Worm (Caenorhabditis elegans): ENCODE measurements around the gene F10C1.8.

DNA sequence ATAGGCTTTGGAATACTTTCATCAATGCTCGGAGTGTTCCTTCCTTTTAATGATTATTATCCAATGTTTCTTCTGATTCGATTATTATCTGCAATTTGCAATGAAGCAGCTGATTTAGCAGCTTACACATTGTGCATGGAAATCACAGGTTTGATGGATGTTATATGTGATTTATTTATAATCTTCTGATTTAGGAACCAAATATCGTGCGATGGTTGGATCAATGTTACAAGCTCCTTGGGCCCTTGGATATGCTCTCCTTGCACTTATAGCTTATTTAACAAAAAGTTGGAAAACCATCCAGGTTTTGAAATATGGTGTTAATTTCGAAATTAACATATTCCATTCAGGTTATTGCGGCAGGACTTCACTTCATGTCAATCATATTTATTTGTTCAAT, 31.2 kb downstream of the F10C1.8 start:
- TF ChIP-seq snpc-4 (tag; optimal IDR thresholded peaks at IDR 0.05) (no peak), skn-1 (tag; optimal IDR thresholded peaks at IDR 0.05) (no peak), rnt-1 (tag; optimal IDR thresholded peaks at IDR 0.05) (no peak), egl-27 (tag; optimal IDR thresholded peaks at IDR 0.05) (no peak), nhr-11 (tag; optimal IDR thresholded peaks at IDR 0.05) (no peak)

All from whole organism, L1 larva.